Fruit fly (Drosophila melanogaster) whole organism, embryonic: Measurements from ENCODE around the gene Plod.
A peak's percentile ranks its signal among the peaks of the same experiment; 100 is the strongest.

Experiments used
- Abd-B ChIP-seq: fragments of 200-800 bp; sonication (Bioruptor generic); optimal IDR thresholded peaks from 2 replicates; lab custom pipeline; 2018; ENCODE audit warnings: missing biosample characterization, mild to moderate bottlenecking, missing genetic modification characterization, moderate library complexity
- CG1024 ChIP-seq: fragments of 200-800 bp; sonication (Bioruptor generic); IDR thresholded peaks from 2 replicates; pipeline ENCODE4 v1.3.6; 2022; ENCODE audit warnings: missing biosample characterization, missing genetic modification characterization
- CG10431 ChIP-seq: fragments of 200-800 bp; sonication (Bioruptor generic); optimal IDR thresholded peaks from 3 replicates; lab custom pipeline; 2018; ENCODE audit warnings: missing biosample characterization, mild to moderate bottlenecking, missing genetic modification characterization
- CG10959 ChIP-seq: fragments of 200-800 bp; sonication (Bioruptor generic); IDR thresholded peaks from 2 replicates; pipeline ENCODE4 v1.3.6; 2022; ENCODE audit warnings: missing biosample characterization, missing genetic modification characterization
- CG11085 ChIP-seq: fragments of 200-800 bp; sonication (Bioruptor generic); IDR thresholded peaks from 2 replicates; pipeline ENCODE4 v1.3.6; 2022; ENCODE audit warnings: missing biosample characterization, missing genetic modification characterization
- CG11093 ChIP-seq: fragments of 200-800 bp; sonication (Bioruptor generic); IDR thresholded peaks from 3 replicates; pipeline ENCODE4 v1.3.6; 2022; ENCODE audit warnings: missing biosample characterization, missing genetic modification characterization
- CG12071 ChIP-seq: fragments of 200-800 bp; sonication (Bioruptor generic); optimal IDR thresholded peaks from 3 replicates; lab custom pipeline; 2018; ENCODE audit warnings: missing biosample characterization, mild to moderate bottlenecking, missing genetic modification characterization
- CG12104 ChIP-seq: fragments of 200-800 bp; sonication (Bioruptor generic); optimal IDR thresholded peaks from 3 replicates; lab custom pipeline; 2016; ENCODE audit warnings: missing biosample characterization, missing genetic modification characterization
- CG12299 ChIP-seq: fragments of 200-800 bp; sonication (Bioruptor generic); optimal IDR thresholded peaks from 2 replicates; lab custom pipeline; 2018; ENCODE audit warnings: missing biosample characterization, mild to moderate bottlenecking, missing genetic modification characterization
- CG12942 ChIP-seq: fragments of 200-800 bp; sonication (Bioruptor generic); optimal IDR thresholded peaks from 3 replicates; lab custom pipeline; 2016; ENCODE audit warnings: missing biosample characterization, missing genetic modification characterization
- CG13775 ChIP-seq: fragments of 200-800 bp; sonication (Bioruptor generic); optimal IDR thresholded peaks from 3 replicates; lab custom pipeline; 2017; ENCODE audit warnings: missing biosample characterization, mild to moderate bottlenecking, missing genetic modification characterization
- CG15479 ChIP-seq: fragments of 200-800 bp; sonication (Bioruptor generic); optimal IDR thresholded peaks from 3 replicates; lab custom pipeline; 2019; ENCODE audit warnings: missing biosample characterization, mild to moderate bottlenecking, missing genetic modification characterization, moderate library complexity
- CG1603 ChIP-seq: fragments of 200-800 bp; sonication (Bioruptor generic); optimal IDR thresholded peaks from 2 replicates; lab custom pipeline; 2019; ENCODE audit warnings: missing biosample characterization, mild to moderate bottlenecking, missing genetic modification characterization, moderate library complexity
- CG2199 ChIP-seq: fragments of 200-800 bp; sonication (Bioruptor generic); IDR thresholded peaks from 3 replicates; pipeline ENCODE4 v1.3.6; 2022; ENCODE audit warnings: missing biosample characterization, missing genetic modification characterization
- CG2875 ChIP-seq: fragments of 200-800 bp; sonication (Bioruptor generic); optimal IDR thresholded peaks from 2 replicates; lab custom pipeline; 2017; ENCODE audit warnings: missing biosample characterization, mild to moderate bottlenecking, missing genetic modification characterization, missing genetic modification reagents
- CG3065 ChIP-seq: fragments of 200-800 bp; sonication (Bioruptor generic); optimal IDR thresholded peaks from 2 replicates; lab custom pipeline; 2016; ENCODE audit warnings: missing biosample characterization, missing genetic modification characterization
- CG34376 ChIP-seq: fragments of 200-800 bp; sonication (Bioruptor generic); optimal IDR thresholded peaks from 2 replicates; lab custom pipeline; 2018; ENCODE audit warnings: missing biosample characterization, mild to moderate bottlenecking, missing genetic modification characterization
- CG6854 ChIP-seq: fragments of 200-800 bp; sonication (Bioruptor generic); optimal IDR thresholded peaks from 3 replicates; lab custom pipeline; 2017; ENCODE audit warnings: missing biosample characterization, mild to moderate bottlenecking, missing genetic modification characterization
- CG7786 ChIP-seq: fragments of 200-800 bp; sonication (Bioruptor generic); optimal IDR thresholded peaks from 2 replicates; lab custom pipeline; 2016; ENCODE audit warnings: missing biosample characterization, missing genetic modification characterization
- Dbx ChIP-seq: fragments of 200-800 bp; sonication (Bioruptor generic); IDR thresholded peaks from 3 replicates; pipeline ENCODE4 v1.3.6; 2022; ENCODE audit warnings: missing biosample characterization, missing genetic modification characterization
- Dll ChIP-seq: fragments of 200-800 bp; sonication (Bioruptor generic); IDR thresholded peaks from 4 replicates; pipeline ENCODE4 v1.3.6; 2022; ENCODE audit warnings: missing biosample characterization, missing genetic modification characterization; ENCODE audit not compliant: partially characterized antibody
- Drgx ChIP-seq: fragments of 200-800 bp; sonication (Bioruptor generic); IDR thresholded peaks from 2 replicates; pipeline ENCODE4 v1.3.6; 2022; ENCODE audit warnings: missing biosample characterization, missing genetic modification characterization
- Hand ChIP-seq: fragments of 200-800 bp; sonication (Bioruptor generic); optimal IDR thresholded peaks from 2 replicates; lab custom pipeline; 2017; ENCODE audit warnings: mild to moderate bottlenecking, missing biosample characterization, missing genetic modification reagents, missing genetic modification characterization
- Hmr ChIP-seq: fragments of 200-800 bp; sonication (Bioruptor generic); optimal IDR thresholded peaks from 3 replicates; lab custom pipeline; 2017; ENCODE audit warnings: mild to moderate bottlenecking, missing biosample characterization, missing genetic modification reagents, missing genetic modification characterization
- Kr ChIP-seq: fragments of 200-800 bp; sonication (Bioruptor generic); optimal IDR thresholded peaks from 2 replicates; lab custom pipeline; 2017; ENCODE audit warnings: missing biosample characterization, mild to moderate bottlenecking, missing genetic modification characterization
- Neu2 ChIP-seq: fragments of 200-800 bp; sonication (Bioruptor generic); optimal IDR thresholded peaks from 3 replicates; lab custom pipeline; 2016; ENCODE audit warnings: missing biosample characterization, missing genetic modification characterization, borderline replicate concordance
- Pdp1 ChIP-seq, 2 experiments: fragments of 200-800 bp; sonication (Bioruptor generic); optimal IDR thresholded peaks; 3 replicates each; lab custom pipeline; 2016; ENCODE audit warnings: missing biosample characterization in 2 of 2, missing genetic modification characterization in 2 of 2, mild to moderate bottlenecking in 1 of 2, moderate library complexity in 1 of 2
- Ptx1 ChIP-seq: fragments of 200-800 bp; sonication (Bioruptor generic); IDR thresholded peaks from 2 replicates; pipeline ENCODE4 v1.3.6; 2022; ENCODE audit warnings: missing biosample characterization, missing genetic modification characterization
- Sox102F ChIP-seq: fragments of 200-800 bp; sonication (Bioruptor generic); optimal IDR thresholded peaks from 2 replicates; lab custom pipeline; 2018; ENCODE audit warnings: missing biosample characterization, mild to moderate bottlenecking, missing genetic modification characterization, moderate library complexity
- Xrp1 ChIP-seq: fragments of 200-800 bp; sonication (Bioruptor generic); IDR thresholded peaks from 2 replicates; pipeline ENCODE4 v1.3.6; 2022; ENCODE audit warnings: missing biosample characterization, missing genetic modification characterization
- ab ChIP-seq: fragments of 200-800 bp; sonication (Bioruptor generic); optimal IDR thresholded peaks from 2 replicates; lab custom pipeline; 2016; ENCODE audit warnings: missing biosample characterization, missing genetic modification characterization
- aop ChIP-seq: fragments of 200-800 bp; sonication (Bioruptor generic); IDR thresholded peaks from 2 replicates; pipeline ENCODE4 v1.3.6; 2022; ENCODE audit warnings: missing biosample characterization, missing genetic modification characterization
- ato ChIP-seq: fragments of 200-800 bp; sonication (Bioruptor generic); IDR thresholded peaks from 2 replicates; pipeline ENCODE4 v1.3.6; 2022; ENCODE audit warnings: missing biosample characterization, missing genetic modification characterization; ENCODE audit not compliant: partially characterized antibody
- ems ChIP-seq: fragments of 200-800 bp; sonication (Bioruptor generic); optimal IDR thresholded peaks from 3 replicates; lab custom pipeline; 2016; ENCODE audit warnings: missing biosample characterization, missing genetic modification characterization
- en ChIP-seq: fragments of 200-800 bp; sonication (Bioruptor generic); optimal IDR thresholded peaks from 2 replicates; lab custom pipeline; 2016; ENCODE audit warnings: missing biosample characterization, missing genetic modification characterization
- fd3F ChIP-seq: fragments of 200-800 bp; sonication (Bioruptor generic); optimal IDR thresholded peaks from 2 replicates; lab custom pipeline; 2018; ENCODE audit warnings: missing biosample characterization, mild to moderate bottlenecking, missing genetic modification characterization, moderate library complexity
- ftz-f1 ChIP-seq: fragments of 200-800 bp; sonication (Bioruptor generic); optimal IDR thresholded peaks from 2 replicates; lab custom pipeline; 2016; ENCODE audit warnings: missing biosample characterization, missing genetic modification characterization
- grau ChIP-seq: fragments of 200-800 bp; optimal IDR thresholded peaks from 3 replicates; lab custom pipeline; 2019; ENCODE audit warnings: missing biosample characterization, mild to moderate bottlenecking, missing genetic modification characterization, moderate library complexity
- inv ChIP-seq: fragments of 200-800 bp; sonication (Bioruptor generic); IDR thresholded peaks from 2 replicates; pipeline ENCODE4 v1.3.6; 2022; ENCODE audit warnings: missing biosample characterization, missing genetic modification characterization; ENCODE audit not compliant: partially characterized antibody
- jumu ChIP-seq: fragments of 200-800 bp; sonication (Bioruptor generic); optimal IDR thresholded peaks from 3 replicates; lab custom pipeline; 2016; ENCODE audit warnings: missing biosample characterization, missing genetic modification characterization
- mld ChIP-seq: fragments of 200-800 bp; sonication (Bioruptor generic); IDR thresholded peaks from 3 replicates; pipeline ENCODE4 v1.3.6; 2022; ENCODE audit warnings: missing biosample characterization, missing genetic modification characterization; ENCODE audit not compliant: partially characterized antibody
- oc ChIP-seq: fragments of 200-800 bp; sonication (Bioruptor generic); optimal IDR thresholded peaks from 2 replicates; lab custom pipeline; 2018; ENCODE audit warnings: missing biosample characterization, mild to moderate bottlenecking, missing genetic modification characterization, moderate library complexity
- otp ChIP-seq: fragments of 200-800 bp; sonication (Bioruptor generic); IDR thresholded peaks from 3 replicates; pipeline ENCODE4, ENCODE4 v1.3.6; 2022; ENCODE audit warnings: missing biosample characterization, missing genetic modification characterization
- ranshi ChIP-seq: fragments of 200-800 bp; sonication (Bioruptor generic); IDR thresholded peaks from 2 replicates; pipeline ENCODE4 v1.3.6; 2022; ENCODE audit warnings: missing biosample characterization, missing genetic modification characterization
- sisA ChIP-seq: fragments of 200-800 bp; sonication (Bioruptor generic); IDR thresholded peaks from 2 replicates; pipeline ENCODE4 v1.3.6; 2022; ENCODE audit warnings: missing biosample characterization, missing genetic modification characterization
- sr ChIP-seq: fragments of 200-800 bp; sonication (Bioruptor generic); IDR thresholded peaks from 3 replicates; pipeline ENCODE4 v1.3.6; 2022; ENCODE audit warnings: missing biosample characterization, missing genetic modification characterization
- stc ChIP-seq: fragments of 200-800 bp; sonication (Bioruptor generic); IDR thresholded peaks from 2 replicates; pipeline ENCODE4 v1.3.6; 2022; ENCODE audit warnings: missing biosample characterization, missing genetic modification characterization
- tio ChIP-seq: fragments of 200-800 bp; sonication (Bioruptor generic); optimal IDR thresholded peaks from 2 replicates; lab custom pipeline; 2017; ENCODE audit warnings: missing biosample characterization, missing genetic modification characterization, inconsistent platforms
- ttk ChIP-seq: fragments of 200-800 bp; sonication (Bioruptor generic); IDR thresholded peaks from 2 replicates; pipeline ENCODE4 v2.1.2; 2022; ENCODE audit warnings: missing biosample characterization, missing genetic modification characterization

Plod gene

dm6 chr3L:11205608-11206336 is at the start of gene Plod (continued):
- TF ChIP-seq ttk (GFP tag; lab: Robert Waterston, UW) (no peak), Sox102F (GFP tag; lab: Kevin White, UChicago) (peak; percentile 51), oc (tag; lab: Kevin White, UChicago) (peak; percentile 62), CG12071 (GFP tag; lab: Kevin White, UChicago) (peak; percentile 24), stc (GFP tag; lab: Robert Waterston, UW) (0 out of 2 replicates have a peak, but pooled peaks have one; percentile 11), fd3F (GFP tag; lab: Kevin White, UChicago) (peak; percentile 18), Neu2 (GFP tag; lab: Kevin White, UChicago) (no peak), inv (GFP tag; lab: Robert Waterston, UW) (no peak), mld (GFP tag; lab: Robert Waterston, UW) (no peak), CG2875 (GFP tag; lab: Kevin White, UChicago) (no peak), Hmr (peak; percentile 76), grau (peak; percentile 38), tio (GFP tag; lab: Kevin White, UChicago) (no peak), CG7786 (no peak), ftz-f1 (GFP tag; lab: Kevin White, UChicago) (no peak), ems (GFP tag; lab: Kevin White, UChicago) (peak; percentile 19), Pdp1 (GFP tag; optimal IDR thresholded peaks at IDR 0.05; lab: Kevin White, UChicago) (peak in 1 of 2 experiments; percentile 61), CG10431 (GFP tag; lab: Kevin White, UChicago) (peak; percentile 16), CG6854 (GFP tag; lab: Kevin White, UChicago) (no peak), Kr (no peak), ab (GFP tag; lab: Kevin White, UChicago) (no peak), Xrp1 (GFP tag; lab: Robert Waterston, UW) (peak; percentile 63; the same call in 1 of the 2 replicates), ranshi (GFP tag; lab: Robert Waterston, UW) (peak; percentile 46; the same call in 1 of the 2 replicates), CG11093 (no peak), CG11085 (peak; percentile 7; the same call in 1 of the 2 replicates), CG12104 (GFP tag; lab: Kevin White, UChicago) (no peak), sisA (GFP tag; lab: Robert Waterston, UW) (no peak), CG3065 (GFP tag; lab: Kevin White, UChicago) (no peak), Dll (GFP tag; lab: Robert Waterston, UW) (peak; percentile 50; the same call in 2 of the 4 replicates), CG13775 (GFP tag; lab: Kevin White, UChicago) (no peak), Drgx (GFP tag; lab: Robert Waterston, UW) (peak; percentile 61), CG1603 (tag; lab: Kevin White, UChicago) (peak; percentile 52), CG12942 (GFP tag; lab: Kevin White, UChicago) (peak; percentile 40), Ptx1 (peak; percentile 41; the same call in 1 of the 2 replicates), CG1024 (peak; percentile 53), Hand (peak; percentile 25), otp (GFP tag; lab: Robert Waterston, UW) (peak; percentile 43; the same call in 1 of the 3 replicates), Abd-B (GFP tag; lab: Kevin White, UChicago) (peak; percentile 26), CG34376 (GFP tag; lab: Kevin White, UChicago) (peak; percentile 53), sr (0 out of 3 replicates have a peak, but pooled peaks have one; percentile 14), CG12299 (peak; percentile 57), en (GFP tag; lab: Kevin White, UChicago) (no peak), aop (GFP tag; lab: Robert Waterston, UW) (no peak), CG2199 (peak; percentile 82; the same call in 1 of the 3 replicates), Dbx (GFP tag; lab: Robert Waterston, UW) (peak; percentile 56), CG15479 (no peak), jumu (no peak), ato (GFP tag; lab: Robert Waterston, UW) (peak; percentile 55; the same call in 1 of the 2 replicates), CG10959 (GFP tag; lab: Robert Waterston, UW) (no peak)
